Worm (Caenorhabditis elegans): Measurements from ENCODE around the gene srx-125.

srx-125 gene

ce11 chrV:13358823-13359592 lies 8.1 kb upstream of the srx-125 start, which contains the start of gene F32H5.3:
Gene F32H5.3, plus strand, starts transcription at chrV:13359335.
- no peak for TF ChIP-seq med-1 (GFP tag; optimal IDR thresholded peaks at IDR 0.05; ENCODE audit: insufficient read depth)
- TF ChIP-seq ztf-23 (GFP tag; IDR thresholded peaks at IDR 0.05), result no peak
- TF ChIP-seq ref-1 (GFP tag; conservative IDR thresholded peaks at IDR 0.05), result no peak
- TF ChIP-seq tab-1 (GFP tag; IDR thresholded peaks at IDR 0.05), result no peak
- no peak for TF ChIP-seq cog-1 (tag; optimal IDR thresholded peaks at IDR 0.05)
- TF ChIP-seq flt-1 (GFP tag; IDR thresholded peaks at IDR 0.05), result no peak
- TF ChIP-seq T22C8.4 (GFP tag; IDR thresholded peaks at IDR 0.05), result no peak
- no peak for TF ChIP-seq ztf-29 (GFP tag; IDR thresholded peaks at IDR 0.05)
- TF ChIP-seq klf-2 (GFP tag; conservative IDR thresholded peaks at IDR 0.05), result no peak

ce11 chrV:13360254-13360653 lies 6.9 kb upstream of the srx-125 start, which contains the start of gene F32H5.4:
Gene F32H5.4, plus strand, starts transcription at chrV:13360554.
- TF ChIP-seq med-1 (GFP tag; optimal IDR thresholded peaks at IDR 0.05; ENCODE audit: insufficient read depth) (no peak), flt-1 (GFP tag; IDR thresholded peaks at IDR 0.05) (no peak), ztf-29 (GFP tag; IDR thresholded peaks at IDR 0.05) (no peak), ref-1 (GFP tag; conservative IDR thresholded peaks at IDR 0.05) (no peak), T22C8.4 (GFP tag; IDR thresholded peaks at IDR 0.05) (no peak), cog-1 (tag; optimal IDR thresholded peaks at IDR 0.05) (no peak), tab-1 (GFP tag; IDR thresholded peaks at IDR 0.05) (no peak), klf-2 (GFP tag; conservative IDR thresholded peaks at IDR 0.05) (no peak), ztf-23 (GFP tag; IDR thresholded peaks at IDR 0.05) (no peak)

ce11 chrV:13363415-13363814 lies 3.7 kb upstream of the srx-125 start, which contains the start of gene srg-46:
Gene srg-46, plus strand, starts transcription at chrV:13363715.
- TF ChIP-seq ref-1 (GFP tag; conservative IDR thresholded peaks at IDR 0.05), result no peak
- no peak for TF ChIP-seq T22C8.4 (GFP tag; IDR thresholded peaks at IDR 0.05)
- TF ChIP-seq cog-1 (tag; optimal IDR thresholded peaks at IDR 0.05), result no peak
- no peak for TF ChIP-seq klf-2 (GFP tag; conservative IDR thresholded peaks at IDR 0.05)
- TF ChIP-seq ztf-29 (GFP tag; IDR thresholded peaks at IDR 0.05), result no peak
- no peak for TF ChIP-seq med-1 (GFP tag; optimal IDR thresholded peaks at IDR 0.05; ENCODE audit: insufficient read depth)
- no peak for TF ChIP-seq flt-1 (GFP tag; IDR thresholded peaks at IDR 0.05)
- TF ChIP-seq ztf-23 (GFP tag; IDR thresholded peaks at IDR 0.05), result no peak
- TF ChIP-seq tab-1 (GFP tag; IDR thresholded peaks at IDR 0.05), result no peak

DNA sequence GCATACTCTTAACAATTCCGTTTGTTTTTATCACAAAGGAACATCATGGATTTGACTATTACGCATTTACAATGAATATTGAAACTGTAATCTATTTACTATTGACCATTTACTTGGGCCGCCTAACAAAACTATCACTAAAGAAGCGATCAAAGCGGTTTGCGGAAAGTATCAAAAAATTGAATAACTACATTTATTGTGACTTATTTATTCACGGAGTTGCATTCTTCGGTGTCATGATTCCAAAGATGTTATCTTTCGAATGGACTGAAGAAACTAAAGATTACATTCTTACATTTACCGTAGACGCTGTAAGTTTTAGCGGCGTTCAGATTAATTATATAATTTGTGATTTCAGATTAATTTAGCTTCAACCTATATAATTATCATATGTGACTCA lies 2.9 kb upstream of the srx-125 start:
- no peak for TF ChIP-seq ztf-23 (GFP tag; IDR thresholded peaks at IDR 0.05)
- no peak for TF ChIP-seq ref-1 (GFP tag; conservative IDR thresholded peaks at IDR 0.05)
- TF ChIP-seq tab-1 (GFP tag; IDR thresholded peaks at IDR 0.05), result no peak
- no peak for TF ChIP-seq T22C8.4 (GFP tag; IDR thresholded peaks at IDR 0.05)
- no peak for TF ChIP-seq cog-1 (tag; optimal IDR thresholded peaks at IDR 0.05)
- TF ChIP-seq med-1 (GFP tag; optimal IDR thresholded peaks at IDR 0.05; ENCODE audit: insufficient read depth), result no peak
- TF ChIP-seq flt-1 (GFP tag; IDR thresholded peaks at IDR 0.05), result no peak
- no peak for TF ChIP-seq ztf-29 (GFP tag; IDR thresholded peaks at IDR 0.05)

- TF ChIP-seq ref-1 (GFP tag; conservative IDR thresholded peaks at IDR 0.05) (no peak), tab-1 (GFP tag; IDR thresholded peaks at IDR 0.05) (no peak), med-1 (GFP tag; optimal IDR thresholded peaks at IDR 0.05; ENCODE audit: insufficient read depth) (no peak), ztf-23 (GFP tag; IDR thresholded peaks at IDR 0.05) (no peak), klf-2 (GFP tag; conservative IDR thresholded peaks at IDR 0.05) (no peak), T22C8.4 (GFP tag; IDR thresholded peaks at IDR 0.05) (no peak), cog-1 (tag; optimal IDR thresholded peaks at IDR 0.05) (no peak), ztf-29 (GFP tag; IDR thresholded peaks at IDR 0.05) (no peak), flt-1 (GFP tag; IDR thresholded peaks at IDR 0.05) (no peak)
Observed at ce11 chrV:13366488-13366887, 636 bp upstream of the srx-125 start.

- TF ChIP-seq T22C8.4 (GFP tag; IDR thresholded peaks at IDR 0.05) (no peak), klf-2 (GFP tag; conservative IDR thresholded peaks at IDR 0.05) (no peak), med-1 (GFP tag; optimal IDR thresholded peaks at IDR 0.05; ENCODE audit: insufficient read depth) (no peak), ref-1 (GFP tag; conservative IDR thresholded peaks at IDR 0.05) (no peak), flt-1 (GFP tag; IDR thresholded peaks at IDR 0.05) (no peak), ztf-23 (GFP tag; IDR thresholded peaks at IDR 0.05) (no peak), ztf-29 (GFP tag; IDR thresholded peaks at IDR 0.05) (no peak)
Observed at ce11 chrV:13369663-13370062, 2.5 kb downstream of the srx-125 start.

ce11 chrV:13370265-13370664 lies 3.1 kb downstream of the srx-125 start:
- TF ChIP-seq T22C8.4 (GFP tag; IDR thresholded peaks at IDR 0.05), result no peak

DNA sequence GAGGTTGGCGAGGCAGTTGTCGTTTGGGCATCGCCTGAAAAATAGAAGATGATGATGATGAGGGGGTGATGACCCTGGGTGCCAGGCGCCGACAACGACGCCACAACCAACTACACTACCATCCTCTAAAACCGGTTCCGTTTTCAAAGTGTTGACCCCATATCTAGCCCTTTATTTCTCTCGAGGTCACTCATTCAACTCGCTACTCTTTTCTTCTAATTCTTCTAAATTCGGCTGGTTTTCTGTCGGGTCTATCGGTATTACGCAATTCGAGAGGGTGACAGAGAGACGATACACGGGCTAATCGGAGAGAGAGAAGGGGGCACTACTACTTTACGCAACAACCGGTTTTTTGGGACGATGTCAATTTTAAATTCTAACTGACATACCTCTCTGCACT lies 4.2 kb downstream of the srx-125 start:
- TF ChIP-seq ztf-23 (GFP tag; IDR thresholded peaks at IDR 0.05) (no peak), ztf-29 (GFP tag; IDR thresholded peaks at IDR 0.05) (no peak), ref-1 (GFP tag; conservative IDR thresholded peaks at IDR 0.05) (no peak), T22C8.4 (GFP tag; IDR thresholded peaks at IDR 0.05) (no peak), klf-2 (GFP tag; conservative IDR thresholded peaks at IDR 0.05) (no peak), cog-1 (tag; optimal IDR thresholded peaks at IDR 0.05) (no peak), tab-1 (GFP tag; IDR thresholded peaks at IDR 0.05) (no peak), flt-1 (GFP tag; IDR thresholded peaks at IDR 0.05) (no peak), med-1 (GFP tag; optimal IDR thresholded peaks at IDR 0.05; ENCODE audit: insufficient read depth) (no peak)

ce11 chrV:13372821-13373220 lies 5.7 kb downstream of the srx-125 start:
- TF ChIP-seq ztf-23 (GFP tag; IDR thresholded peaks at IDR 0.05) (no peak), med-1 (GFP tag; optimal IDR thresholded peaks at IDR 0.05; ENCODE audit: insufficient read depth) (no peak), ref-1 (GFP tag; conservative IDR thresholded peaks at IDR 0.05) (no peak), cog-1 (tag; optimal IDR thresholded peaks at IDR 0.05) (no peak), tab-1 (GFP tag; IDR thresholded peaks at IDR 0.05) (no peak), klf-2 (GFP tag; conservative IDR thresholded peaks at IDR 0.05) (no peak), ztf-29 (GFP tag; IDR thresholded peaks at IDR 0.05) (no peak), flt-1 (GFP tag; IDR thresholded peaks at IDR 0.05) (no peak), T22C8.4 (GFP tag; IDR thresholded peaks at IDR 0.05) (no peak)

- TF ChIP-seq med-1 (GFP tag; optimal IDR thresholded peaks at IDR 0.05; ENCODE audit: insufficient read depth) (no peak), ztf-29 (GFP tag; IDR thresholded peaks at IDR 0.05) (no peak), T22C8.4 (GFP tag; IDR thresholded peaks at IDR 0.05) (no peak), flt-1 (GFP tag; IDR thresholded peaks at IDR 0.05) (no peak), cog-1 (tag; optimal IDR thresholded peaks at IDR 0.05) (no peak), tab-1 (GFP tag; IDR thresholded peaks at IDR 0.05) (no peak)
Observed at ce11 chrV:13373643-13374042, 6.5 kb downstream of the srx-125 start.

All from whole organism, midembryonic.